Worm (Caenorhabditis elegans): ENCODE data around the gene aqp-8.

aqp-8 gene

DNA sequence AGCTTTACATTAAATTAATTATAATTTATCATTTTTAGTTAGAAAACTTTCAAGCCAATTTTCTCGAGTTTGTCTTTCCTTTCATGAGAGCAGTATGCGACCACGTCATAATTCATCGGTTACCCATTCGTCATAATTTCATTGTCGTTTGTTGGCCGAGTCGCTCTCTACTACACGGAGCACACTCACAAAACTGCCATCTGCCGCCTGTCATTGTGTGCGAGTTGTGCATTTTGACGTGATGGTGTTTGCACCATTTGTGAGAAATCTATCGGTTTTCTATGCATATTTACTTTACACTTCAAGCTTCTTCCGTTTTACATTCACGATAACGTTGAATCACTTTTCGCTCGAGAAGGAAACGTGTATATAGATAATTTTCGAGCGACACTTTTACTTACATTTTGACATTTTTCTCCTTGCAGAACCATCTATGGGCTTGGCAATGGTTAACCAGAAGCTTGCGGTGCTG is 2.0 kb upstream of the aqp-8 start, which contains the start of gene dhhc-10:
Gene dhhc-10 (plus strand): TSS at position 422 of the 472 bp plus-strand sequence.
- TF ChIP-seq cnd-1 (tag; optimal IDR thresholded peaks at IDR 0.05) (peak; percentile 62), zip-8 (tag; optimal IDR thresholded peaks at IDR 0.05) (no peak), tbx-8 (GFP tag; optimal IDR thresholded peaks at IDR 0.05) (no peak), ceh-39 (tag; optimal IDR thresholded peaks at IDR 0.05) (peak; percentile 62), lin-13 (tag; optimal IDR thresholded peaks at IDR 0.05) (no peak), nhr-2 (tag; optimal IDR thresholded peaks at IDR 0.05) (peak; percentile 70), elt-3 (tag; optimal IDR thresholded peaks at IDR 0.05) (no peak), nhr-237 (tag; optimal IDR thresholded peaks at IDR 0.05) (no peak), snpc-4 (tag; optimal IDR thresholded peaks at IDR 0.05) (no peak), nhr-28 (tag; optimal IDR thresholded peaks at IDR 0.05) (no peak), elt-1 (tag; optimal IDR thresholded peaks at IDR 0.05; ENCODE audit: borderline replicate concordance, insufficient read depth) (no peak), blmp-1 (tag; optimal IDR thresholded peaks at IDR 0.05) (no peak), flh-1 (GFP tag; optimal IDR thresholded peaks at IDR 0.05) (no peak), ceh-43 (GFP tag; optimal IDR thresholded peaks at IDR 0.05) (no peak), unc-39 (tag; optimal IDR thresholded peaks at IDR 0.05) (no peak), nhr-76 (tag; optimal IDR thresholded peaks at IDR 0.05) (no peak), ceh-83 (GFP tag; optimal IDR thresholded peaks at IDR 0.05) (no peak), pha-4 (tag; optimal IDR thresholded peaks at IDR 0.05) (peak; percentile 84), ztf-11 (tag; optimal IDR thresholded peaks at IDR 0.05) (peak; percentile 29), unc-62 (GFP tag; optimal IDR thresholded peaks at IDR 0.05) (peak; percentile 71), ces-1 (GFP tag; optimal IDR thresholded peaks at IDR 0.05) (peak; percentile 92), nhr-12 (tag; optimal IDR thresholded peaks at IDR 0.05) (no peak), lsy-2 (tag; optimal IDR thresholded peaks at IDR 0.05) (peak; percentile 36), sptf-1 (tag; optimal IDR thresholded peaks at IDR 0.05) (peak; percentile 17), ham-2 (GFP tag; optimal IDR thresholded peaks at IDR 0.05) (no peak), drap-1 (GFP tag; optimal IDR thresholded peaks at IDR 0.05) (no peak), lin-32 (GFP tag; optimal IDR thresholded peaks at IDR 0.05) (peak; percentile 61), M03D4.4 (tag; optimal IDR thresholded peaks at IDR 0.05) (peak; percentile 20), hlh-1 (tag; optimal IDR thresholded peaks at IDR 0.05) (peak; percentile 78), sem-2 (GFP tag; optimal IDR thresholded peaks at IDR 0.05) (no peak), unc-120 (tag; optimal IDR thresholded peaks at IDR 0.05; ENCODE audit: poor library complexity, severe bottlenecking) (peak; percentile 14), bed-3 (GFP tag; optimal IDR thresholded peaks at IDR 0.05) (no peak), mls-2 (tag; optimal IDR thresholded peaks at IDR 0.05) (peak; percentile 31), mab-5 (tag; optimal IDR thresholded peaks at IDR 0.05) (no peak), mep-1 (tag; optimal IDR thresholded peaks at IDR 0.05) (peak; percentile 29)

DNA sequence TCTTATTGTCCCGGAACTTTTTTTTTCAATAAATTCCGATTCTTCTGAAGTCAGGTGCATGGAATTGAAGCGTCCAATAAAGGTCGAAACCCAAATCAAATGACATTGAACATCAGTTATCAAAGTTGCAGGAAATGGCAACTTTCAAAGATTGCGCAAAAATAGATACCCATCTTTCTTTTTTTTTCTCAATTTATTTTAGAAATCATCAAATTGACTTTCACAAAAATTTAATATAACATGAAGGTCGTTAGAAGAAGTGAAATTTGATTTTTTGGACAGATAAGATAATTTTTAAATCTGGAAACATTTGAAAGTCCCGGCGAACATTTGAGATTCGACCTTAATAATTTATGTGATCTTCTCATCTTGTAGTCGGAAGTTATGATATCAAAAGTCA is 889 bp upstream of the aqp-8 start:
- TF ChIP-seq drap-1 (GFP tag; optimal IDR thresholded peaks at IDR 0.05) (no peak), blmp-1 (tag; optimal IDR thresholded peaks at IDR 0.05) (no peak), pha-4 (tag; optimal IDR thresholded peaks at IDR 0.05) (no peak), ceh-43 (GFP tag; optimal IDR thresholded peaks at IDR 0.05) (no peak)

DNA sequence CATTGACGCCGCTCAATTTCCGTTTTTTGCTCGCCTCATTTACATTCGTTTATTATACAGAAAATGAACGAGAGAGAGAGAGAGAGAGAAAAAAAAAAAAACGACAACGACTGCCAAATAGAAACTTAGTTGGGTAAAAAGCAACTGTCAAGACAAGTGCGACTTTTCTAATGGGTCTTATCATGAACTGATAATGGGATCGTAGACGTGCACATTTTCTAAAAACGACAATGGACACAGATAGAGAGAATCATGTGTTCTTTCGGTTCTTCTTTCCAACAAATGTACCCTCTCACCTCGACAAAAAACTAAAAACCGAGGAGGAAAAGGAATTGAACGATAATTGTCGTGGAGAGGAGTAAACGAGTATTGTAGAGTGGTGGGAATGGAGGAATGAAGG is 4.7 kb downstream of the aqp-8 start:
- no peak for TF ChIP-seq mls-2 (tag; optimal IDR thresholded peaks at IDR 0.05)
- no peak for TF ChIP-seq cnd-1 (tag; optimal IDR thresholded peaks at IDR 0.05)
- no peak for TF ChIP-seq nhr-12 (tag; optimal IDR thresholded peaks at IDR 0.05)
- TF ChIP-seq lin-32 (GFP tag; optimal IDR thresholded peaks at IDR 0.05): no peak
- TF ChIP-seq lin-13 (tag; optimal IDR thresholded peaks at IDR 0.05): no peak
- no peak for TF ChIP-seq bed-3 (GFP tag; optimal IDR thresholded peaks at IDR 0.05)
- TF ChIP-seq nhr-28 (tag; optimal IDR thresholded peaks at IDR 0.05): no peak
- TF ChIP-seq sptf-1 (tag; optimal IDR thresholded peaks at IDR 0.05): no peak
- TF ChIP-seq nhr-76 (tag; optimal IDR thresholded peaks at IDR 0.05): no peak
- TF ChIP-seq unc-62 (GFP tag; optimal IDR thresholded peaks at IDR 0.05): no peak
- no peak for TF ChIP-seq drap-1 (GFP tag; optimal IDR thresholded peaks at IDR 0.05)
- no peak for TF ChIP-seq unc-39 (tag; optimal IDR thresholded peaks at IDR 0.05)
- TF ChIP-seq ham-2 (GFP tag; optimal IDR thresholded peaks at IDR 0.05): no peak
- no peak for TF ChIP-seq nhr-2 (tag; optimal IDR thresholded peaks at IDR 0.05)
- TF ChIP-seq snpc-4 (tag; optimal IDR thresholded peaks at IDR 0.05): no peak
- TF ChIP-seq ceh-39 (tag; optimal IDR thresholded peaks at IDR 0.05): no peak
- no peak for TF ChIP-seq lsy-2 (tag; optimal IDR thresholded peaks at IDR 0.05)
- TF ChIP-seq sem-2 (GFP tag; optimal IDR thresholded peaks at IDR 0.05): no peak
- no peak for TF ChIP-seq tbx-8 (GFP tag; optimal IDR thresholded peaks at IDR 0.05)
